Worm (Caenorhabditis elegans): Measurements from ENCODE around the gene Y62H9A.14.

ce11 chrX:11878109-11878508, 42.9 kb upstream of the Y62H9A.14 start, which contains the start of gene Y62H9A.2:
- TF ChIP-seq nhr-77 (tag; optimal IDR thresholded peaks at IDR 0.05) (no peak), nhr-28 (tag; optimal IDR thresholded peaks at IDR 0.05) (no peak), ztf-11 (tag; optimal IDR thresholded peaks at IDR 0.05) (no peak), F26F4.8 (GFP tag; conservative IDR thresholded peaks at IDR 0.05) (no peak), aly-2 (tag; optimal IDR thresholded peaks at IDR 0.05) (no peak), unc-130 (GFP tag; optimal IDR thresholded peaks at IDR 0.05) (no peak), pha-4 (GFP tag; IDR thresholded peaks at IDR 0.05) (no peak), pha-4 (tag; optimal IDR thresholded peaks at IDR 0.05) (no peak), dve-1 (tag; optimal IDR thresholded peaks at IDR 0.05; ENCODE audit: insufficient read depth) (no peak)

All from whole organism, L4 larva.